Worm (Caenorhabditis elegans): ENCODE data around the gene clc-9.

The clc-9 gene

DNA sequence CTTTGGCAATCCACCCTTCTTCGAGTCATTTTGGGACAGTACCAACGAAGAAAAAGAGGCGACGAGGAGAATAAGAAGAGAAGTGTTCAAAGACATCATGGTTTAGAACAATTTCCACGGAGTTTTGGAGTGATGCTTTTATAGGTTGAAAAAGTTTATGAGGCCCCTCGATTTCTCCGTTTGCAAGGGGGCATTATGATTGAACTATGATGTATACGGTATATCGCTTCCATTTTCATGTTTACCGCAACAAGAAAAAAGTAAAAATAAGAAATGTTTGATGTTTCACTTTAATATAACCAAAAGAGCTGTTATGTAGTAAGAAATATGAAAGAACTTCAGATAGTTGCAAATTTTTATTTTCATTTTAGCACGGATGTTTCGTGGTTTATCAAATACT lies 11.4 kb upstream of the clc-9 start, which contains the start of gene srlf-18:
srlf-18 (minus strand) TSS at position 101 of the 400 bp plus-strand sequence.
- TF ChIP-seq unc-62 (GFP tag; optimal IDR thresholded peaks at IDR 0.05) = no peak

DNA sequence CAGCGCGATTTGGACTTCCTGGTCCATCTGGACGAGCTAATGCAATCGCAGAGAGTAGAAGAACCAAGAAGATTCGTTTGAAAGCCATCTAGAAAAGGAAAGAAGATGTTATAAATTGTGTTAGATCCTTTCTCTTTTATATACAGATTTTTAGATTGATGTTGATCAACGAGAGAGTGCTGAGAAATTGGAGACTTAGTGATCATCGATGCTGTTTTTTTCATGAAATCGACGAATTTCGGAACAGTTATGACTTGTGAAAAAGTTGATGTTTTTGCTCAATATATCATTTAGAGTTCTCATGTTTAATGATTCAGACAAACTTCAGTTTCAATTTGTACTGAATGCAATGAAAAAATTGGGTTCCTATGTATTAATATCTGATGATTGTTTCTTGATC lies 10.1 kb upstream of the clc-9 start, which contains the start of gene srlf-17:
srlf-17 (minus strand) TSS at position 101 of the 400 bp plus-strand sequence.
- TF ChIP-seq unc-62 (GFP tag; optimal IDR thresholded peaks at IDR 0.05) = no peak

DNA sequence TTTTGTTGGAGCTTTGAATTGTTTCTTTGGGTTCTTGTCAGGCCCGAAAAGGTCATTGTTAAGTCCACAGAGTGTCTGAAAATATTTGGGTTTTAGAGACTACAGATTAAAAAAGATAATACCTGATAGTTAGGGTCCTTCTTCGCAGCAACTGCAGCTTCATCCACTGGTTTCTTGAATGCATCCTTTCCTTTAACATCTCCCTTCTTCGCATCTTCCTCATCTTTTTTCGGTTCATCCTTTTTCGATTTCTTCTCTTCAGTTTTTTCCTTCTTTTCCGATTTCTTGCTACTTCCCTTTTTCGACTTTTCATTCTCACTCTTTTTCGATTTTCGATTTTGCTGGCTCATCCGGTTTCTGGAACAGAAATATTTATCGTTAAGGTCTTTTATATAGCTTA lies 9.2 kb upstream of the clc-9 start:
- no peak for TF ChIP-seq unc-62 (GFP tag; optimal IDR thresholded peaks at IDR 0.05)

DNA sequence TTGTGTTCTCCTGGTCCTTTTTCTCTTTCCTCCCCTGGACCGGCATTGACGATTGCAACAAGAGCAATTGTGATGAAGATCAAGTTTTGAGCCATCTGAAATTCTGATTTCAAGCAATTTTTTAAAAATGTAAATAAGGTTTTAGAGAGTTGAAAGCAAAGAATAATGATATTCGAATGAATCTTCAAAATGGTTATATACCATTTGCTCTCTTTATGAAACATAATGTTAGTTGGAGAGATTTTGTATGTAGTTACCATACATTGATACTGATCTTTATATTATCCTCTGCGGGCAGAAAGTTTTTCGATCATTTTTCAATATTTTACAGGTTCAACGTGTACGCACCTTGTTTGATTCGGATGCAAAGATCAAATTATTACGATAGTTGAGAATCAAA lies 7.0 kb upstream of the clc-9 start, which contains the start of gene srlf-24:
srlf-24 (minus strand) TSS at position 101 of the 400 bp plus-strand sequence.
- no peak for TF ChIP-seq unc-62 (GFP tag; optimal IDR thresholded peaks at IDR 0.05)

DNA sequence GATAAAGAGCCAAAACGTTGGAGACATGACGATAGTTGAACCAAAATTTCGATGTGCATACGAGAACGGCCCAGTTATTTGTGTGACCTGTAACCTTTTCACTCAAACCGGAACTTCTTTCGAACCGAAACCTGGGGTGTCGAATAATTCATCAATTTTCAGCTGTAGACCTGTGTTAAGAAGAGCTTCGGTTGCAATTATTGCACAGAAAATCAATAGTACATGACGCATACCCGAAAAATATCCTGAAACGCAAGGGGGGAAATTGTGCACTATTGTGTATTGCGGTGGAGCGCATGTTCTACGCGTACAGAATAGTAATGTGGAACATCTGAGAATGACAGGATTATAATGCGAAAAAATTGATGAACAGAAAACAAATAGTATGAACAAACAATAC lies 3.0 kb upstream of the clc-9 start, which contains the start of gene pigk-1:
pigk-1 (minus strand) TSS at position 248 of the 400 bp plus-strand sequence.
- TF ChIP-seq unc-62 (GFP tag; optimal IDR thresholded peaks at IDR 0.05) = no peak

DNA sequence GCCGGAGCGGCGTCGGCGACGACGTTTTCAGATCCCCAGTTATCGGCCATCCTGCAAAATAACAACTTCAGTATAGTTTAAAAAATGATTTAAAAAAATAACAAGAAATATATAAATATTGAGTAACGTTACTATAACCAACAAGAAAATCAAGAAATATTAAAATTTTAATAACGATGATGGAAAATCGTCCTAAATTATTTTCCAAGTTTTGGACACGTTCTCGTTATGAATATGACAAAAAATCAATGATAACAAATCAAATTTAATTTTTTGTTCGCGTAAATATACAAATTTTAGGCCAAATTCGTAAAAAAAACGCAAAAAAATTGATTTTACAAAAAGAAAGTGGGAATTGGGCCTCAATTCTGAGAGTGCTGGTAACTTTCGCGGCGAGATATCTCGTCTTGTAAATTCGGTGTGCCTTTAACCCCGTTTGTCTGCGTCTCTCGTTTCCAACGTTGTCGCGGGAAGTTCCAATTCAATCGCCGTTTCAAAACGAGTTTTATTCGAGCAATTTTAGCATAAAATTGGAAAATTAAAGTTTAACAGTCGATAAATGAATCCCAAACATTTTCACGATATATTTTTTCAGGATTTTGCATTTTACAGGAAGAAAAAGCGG lies 1.6 kb upstream of the clc-9 start, which contains the start of gene rps-5:
rps-5 (minus strand) TSS at position 51 of the 625 bp plus-strand sequence.
- no peak for TF ChIP-seq unc-62 (GFP tag; optimal IDR thresholded peaks at IDR 0.05)

DNA sequence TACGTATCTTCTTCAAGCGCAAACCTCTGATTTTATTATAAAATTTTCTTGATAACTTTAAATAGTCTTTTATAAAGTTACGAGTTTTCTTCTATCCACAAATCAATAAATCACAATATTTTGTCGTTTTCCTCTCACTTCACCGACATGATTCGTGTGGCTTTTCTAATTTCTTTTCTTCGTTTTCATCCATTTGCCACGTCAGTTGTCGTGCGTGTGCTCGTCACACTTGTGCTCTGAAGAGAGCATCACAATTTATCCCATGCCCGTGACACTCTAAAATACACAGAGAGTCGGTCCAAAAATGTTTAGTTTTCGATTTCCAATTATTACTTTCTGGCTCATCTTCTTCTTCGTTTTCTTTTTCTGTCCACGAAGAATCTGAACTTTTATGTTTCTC lies 843 bp upstream of the clc-9 start:
- TF ChIP-seq unc-62 (GFP tag; optimal IDR thresholded peaks at IDR 0.05) = no peak

DNA sequence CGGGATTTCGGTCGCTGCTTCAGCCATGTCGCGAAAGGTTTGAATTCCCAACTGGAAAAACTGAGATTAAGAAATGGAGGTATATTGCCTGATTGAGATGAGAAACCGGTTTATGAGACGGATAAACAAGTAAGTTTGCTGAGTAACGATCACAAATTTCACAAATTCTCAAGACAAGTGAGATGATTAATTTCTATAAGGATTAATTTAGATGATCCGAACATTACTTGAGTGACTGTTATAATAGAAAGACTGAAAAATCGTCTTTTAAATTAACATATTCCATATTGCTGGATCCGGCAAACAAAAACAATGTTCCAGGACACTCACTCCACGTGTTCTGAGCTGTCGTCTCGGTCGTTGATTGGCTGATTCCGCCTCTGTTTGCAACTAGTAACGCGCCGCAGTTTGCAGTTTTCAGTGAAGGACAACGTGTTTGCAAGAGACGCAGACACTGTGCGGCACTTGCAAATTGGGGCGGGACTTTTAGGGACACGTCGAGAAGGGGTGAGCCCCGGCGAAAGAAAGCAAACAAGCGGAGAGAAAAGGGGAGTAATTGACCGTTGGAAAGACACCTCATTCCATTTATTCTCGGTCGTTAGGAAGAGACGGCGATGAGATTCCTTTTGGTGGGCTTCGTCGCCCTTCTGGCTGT lies 6.2 kb downstream of the clc-9 start, which contains the start of the genes imp-2 and enpl-1:
imp-2 (minus strand) TSS at position 51 of the 655 bp plus-strand sequence.
enpl-1 (plus strand) TSS at position 462 of the 655 bp plus-strand sequence.
- TF ChIP-seq unc-62 (GFP tag; optimal IDR thresholded peaks at IDR 0.05) = no peak

DNA sequence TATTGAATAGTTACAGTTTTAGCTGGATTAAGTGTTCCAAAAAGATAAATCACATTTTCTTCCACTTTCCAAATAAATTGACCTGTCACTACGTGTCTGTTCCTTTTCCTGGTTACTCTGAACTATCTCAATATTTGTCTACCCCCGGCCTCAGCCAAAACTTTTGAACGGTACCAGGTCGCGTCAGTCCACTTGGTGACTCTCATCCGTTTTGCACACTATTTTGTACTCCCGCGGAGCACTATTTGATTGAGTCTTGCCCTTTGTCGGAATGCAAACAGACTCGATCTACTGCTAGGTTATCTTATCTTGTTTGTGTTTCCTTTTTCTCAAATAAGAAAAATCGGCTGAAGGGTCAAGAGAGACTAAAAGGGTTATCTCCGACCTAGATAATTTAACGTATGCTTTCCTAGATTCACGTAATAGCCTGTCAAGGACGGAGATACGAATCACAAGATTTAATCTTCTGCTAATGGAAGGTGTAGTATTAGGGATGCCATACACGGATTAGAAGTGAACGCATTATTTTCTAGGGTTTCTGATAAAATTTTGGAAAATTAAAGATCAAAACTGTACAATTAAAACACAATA lies 7.3 kb downstream of the clc-9 start:
- no peak for TF ChIP-seq unc-62 (GFP tag; optimal IDR thresholded peaks at IDR 0.05)

DNA sequence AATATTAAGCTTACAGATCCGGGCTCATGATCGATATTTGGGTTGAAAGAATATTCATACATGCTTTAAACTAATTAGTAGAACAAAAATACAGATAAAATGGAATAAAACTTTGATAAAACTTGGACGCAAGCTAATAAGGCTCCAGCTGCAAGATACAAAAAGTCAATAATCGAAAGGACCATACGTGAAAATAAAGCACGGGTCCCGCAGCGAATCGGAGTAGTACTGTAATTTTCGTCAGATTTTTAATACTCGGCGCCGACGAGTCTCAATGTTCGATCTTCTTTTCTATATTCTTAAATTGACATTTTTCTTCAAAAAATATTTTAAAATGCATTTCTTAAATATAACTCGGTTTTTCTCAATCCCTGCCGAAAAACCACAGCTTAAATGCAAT lies 11.9 kb downstream of the clc-9 start, which contains the start of gene spo-11:
spo-11 (minus strand) TSS at position 189 of the 400 bp plus-strand sequence.
- no peak for TF ChIP-seq unc-62 (GFP tag; optimal IDR thresholded peaks at IDR 0.05)

DNA sequence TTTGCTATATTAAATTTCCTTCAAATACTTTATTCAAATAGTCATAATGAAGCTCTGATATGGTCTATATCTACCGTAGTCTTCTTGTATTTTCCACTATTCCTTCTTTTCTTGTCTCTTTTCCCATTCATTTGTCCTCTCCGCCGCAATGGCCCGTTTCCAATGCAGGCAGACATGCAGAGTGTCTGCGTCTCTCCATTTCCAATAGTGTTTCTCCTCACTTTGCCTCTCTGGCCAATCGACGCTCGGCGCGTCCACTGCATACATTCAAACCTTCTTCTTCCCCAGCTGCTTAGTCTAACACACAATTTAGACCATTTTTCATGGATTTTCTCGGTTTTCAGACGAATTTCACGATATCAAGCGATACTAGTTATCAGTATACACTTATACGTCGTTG lies 12.5 kb downstream of the clc-9 start:
- TF ChIP-seq unc-62 (GFP tag; optimal IDR thresholded peaks at IDR 0.05) = no peak

DNA sequence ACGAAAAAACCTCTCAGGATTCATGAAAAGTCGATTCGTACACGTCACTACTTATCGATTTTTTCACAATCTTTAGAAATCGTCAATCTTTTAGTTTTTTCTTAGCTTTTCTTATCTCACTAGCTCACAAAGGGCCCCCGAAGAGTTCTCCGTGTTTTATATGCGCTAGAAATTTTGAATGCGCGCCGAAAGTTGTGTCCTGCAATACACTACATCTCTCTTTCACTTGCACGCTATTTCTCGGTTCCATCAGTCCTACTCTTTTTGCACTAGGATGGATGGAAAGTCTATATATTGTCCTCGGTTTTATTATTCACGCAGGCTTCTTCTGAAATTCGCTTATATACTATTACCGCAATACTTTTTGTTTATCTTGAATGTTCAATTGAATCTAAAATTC lies 12.9 kb downstream of the clc-9 start:
- TF ChIP-seq unc-62 (GFP tag; optimal IDR thresholded peaks at IDR 0.05) = no peak

DNA sequence TGAATTAATAATTGTTTCAGACTA lies 13.1 kb downstream of the clc-9 start, which contains the start of gene swsn-4:
swsn-4 (plus strand) TSS at position 21 of the 24 bp plus-strand sequence.
- TF ChIP-seq unc-62 (GFP tag; optimal IDR thresholded peaks at IDR 0.05) = no peak

DNA sequence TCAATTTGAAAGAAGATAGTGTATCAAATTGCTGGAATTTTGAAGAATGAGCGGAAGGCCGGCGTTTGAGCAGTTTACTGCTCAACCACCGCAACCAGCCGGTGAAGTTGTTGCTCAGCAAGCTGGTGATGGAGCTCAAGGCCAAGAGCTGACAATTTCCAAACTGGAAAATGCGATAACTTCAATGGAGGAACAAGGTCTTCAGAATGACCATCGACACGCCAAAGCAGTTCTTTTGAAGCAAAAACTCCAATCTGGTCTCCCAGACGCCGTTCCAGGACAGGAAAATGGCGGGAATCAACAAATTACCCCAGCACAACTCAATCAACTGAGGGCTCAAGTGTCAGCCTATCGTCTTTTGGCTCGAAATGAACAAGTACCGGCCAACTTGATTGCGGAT lies 13.3 kb downstream of the clc-9 start:
- no peak for TF ChIP-seq unc-62 (GFP tag; optimal IDR thresholded peaks at IDR 0.05)

DNA sequence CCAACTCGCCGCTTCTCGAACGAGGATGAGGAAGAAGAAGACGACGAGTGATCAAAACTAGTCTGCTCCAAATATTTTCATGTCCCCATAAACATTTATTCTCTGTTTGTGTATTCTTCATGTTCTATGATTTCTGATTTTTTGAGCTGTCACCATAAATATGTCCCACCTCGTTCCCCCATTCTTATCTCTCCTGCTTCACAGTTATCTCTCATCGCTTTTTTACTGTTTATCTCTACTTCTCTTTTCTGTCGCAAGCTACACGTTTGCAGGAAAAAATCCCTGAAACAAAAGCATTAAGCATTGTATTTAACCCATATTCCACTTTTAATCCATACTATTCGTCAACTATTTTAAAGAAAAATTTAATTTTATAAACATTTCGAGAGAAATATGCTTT lies 18.0 kb downstream of the clc-9 start:
- TF ChIP-seq unc-62 (GFP tag; optimal IDR thresholded peaks at IDR 0.05) = no peak

DNA sequence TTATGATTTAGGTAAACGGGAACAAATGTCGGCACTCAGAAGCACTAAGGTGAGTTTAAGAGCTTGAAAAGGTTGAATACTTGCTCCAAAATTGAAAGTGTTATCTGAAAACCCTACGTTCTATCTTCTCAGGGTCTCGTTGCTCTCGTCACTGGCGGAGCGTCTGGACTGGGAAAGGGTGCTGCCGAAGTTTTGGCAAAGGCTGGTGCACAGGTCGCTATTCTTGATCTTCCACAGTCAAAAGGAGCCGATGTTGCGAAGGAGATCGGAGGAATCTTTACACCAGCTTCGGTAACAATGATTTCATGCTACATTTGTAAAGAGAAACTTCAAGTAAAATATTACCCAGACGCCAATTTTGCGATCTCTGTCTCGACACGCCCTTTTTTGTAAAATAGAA lies 18.5 kb downstream of the clc-9 start, which contains the start of gene ard-1:
ard-1 (plus strand) TSS at position 12 of the 400 bp plus-strand sequence.
- TF ChIP-seq unc-62 (GFP tag; optimal IDR thresholded peaks at IDR 0.05) = no peak
